Worm (Caenorhabditis elegans): Measurements from ENCODE around the gene T12D8.5.

Gene T12D8.5

DNA sequence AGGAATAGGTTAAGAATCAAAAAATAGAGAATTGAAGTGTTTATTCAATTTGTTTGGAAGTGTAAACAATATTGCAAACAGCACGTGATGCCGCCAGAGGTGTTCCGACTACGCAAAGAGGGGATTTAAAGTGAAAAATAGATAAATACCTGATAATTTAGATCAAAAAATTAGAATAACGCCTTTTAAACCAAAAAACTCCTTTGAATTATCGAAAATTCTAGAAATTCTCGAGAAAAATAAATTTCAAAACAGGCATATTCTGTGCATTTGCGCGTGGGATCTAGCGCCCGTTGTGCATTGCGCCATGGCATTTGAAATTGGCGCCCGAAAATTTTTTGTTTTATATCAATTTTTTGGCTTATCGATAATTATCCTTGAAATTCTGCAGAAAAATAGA, 4.3 kb downstream of the T12D8.5 start, which contains the start of gene hip-1 (continued):
- no peak for TF ChIP-seq ceh-40 (GFP tag; IDR thresholded peaks at IDR 0.05)
- no peak for TF ChIP-seq egl-18 (GFP tag; IDR thresholded peaks at IDR 0.05)
- TF ChIP-seq ztf-6 (GFP tag; IDR thresholded peaks at IDR 0.05) = no peak
- TF ChIP-seq zim-3 (tag; optimal IDR thresholded peaks at IDR 0.05) = no peak
- no peak for TF ChIP-seq egl-44 (GFP tag; IDR thresholded peaks at IDR 0.05)
- TF ChIP-seq attf-6 (GFP tag; IDR thresholded peaks at IDR 0.05) = no peak
- no peak for TF ChIP-seq nhr-179 (tag; optimal IDR thresholded peaks at IDR 0.05)
- TF ChIP-seq madf-10 (tag; optimal IDR thresholded peaks at IDR 0.05) = no peak
- peak; percentile 36 for TF ChIP-seq snpc-1.3 (tag; optimal IDR thresholded peaks at IDR 0.05; ENCODE audit: insufficient read depth)
- peak; percentile 83 for TF ChIP-seq madf-6 (GFP tag; IDR thresholded peaks at IDR 0.05)
- no peak for TF ChIP-seq ceh-79 (tag; optimal IDR thresholded peaks at IDR 0.05)
- TF ChIP-seq dpl-1 (GFP tag; optimal IDR thresholded peaks at IDR 0.05) = peak; percentile 64
- peak; percentile 63 for TF ChIP-seq lsl-1 (GFP tag; optimal IDR thresholded peaks at IDR 0.05)
- TF ChIP-seq dpff-1 (tag; optimal IDR thresholded peaks at IDR 0.05) = no peak
- TF ChIP-seq madf-8 (GFP tag; conservative IDR thresholded peaks at IDR 0.05) = peak; percentile 64; the same call in 1 of the 2 replicates
- TF ChIP-seq pbrm-1 (GFP tag; IDR thresholded peaks at IDR 0.05) = 0 out of 2 replicates have a peak, but pooled peaks have one; percentile 25
- TF ChIP-seq efl-1 (GFP tag; optimal IDR thresholded peaks at IDR 0.05) = peak; percentile 75
- TF ChIP-seq tlf-1 (GFP tag; optimal IDR thresholded peaks at IDR 0.05) = peak; percentile 30
- peak; percentile 10 for TF ChIP-seq unc-130 (GFP tag; optimal IDR thresholded peaks at IDR 0.05)
- TF ChIP-seq lin-54 (GFP tag; optimal IDR thresholded peaks at IDR 0.05) = peak; percentile 86
- peak; percentile 39 for TF ChIP-seq xnd-1 (tag; optimal IDR thresholded peaks at IDR 0.05)
- peak; percentile 6 for TF ChIP-seq pha-4 (tag; optimal IDR thresholded peaks at IDR 0.05)
- no peak for TF ChIP-seq ztf-3 (GFP tag; optimal IDR thresholded peaks at IDR 0.05)
- TF ChIP-seq unc-62 (GFP tag; optimal IDR thresholded peaks at IDR 0.05) = no peak
- no peak for TF ChIP-seq chd-7 (tag; optimal IDR thresholded peaks at IDR 0.05)
- TF ChIP-seq hsf-1 (GFP tag; IDR thresholded peaks at IDR 0.05) = peak; percentile 93
- peak; percentile 22; the same call in 1 of the 2 replicates for TF ChIP-seq ekl-4 (GFP tag; IDR thresholded peaks at IDR 0.05)
- TF ChIP-seq cebp-1 (GFP tag; IDR thresholded peaks at IDR 0.05) = no peak
- TF ChIP-seq cebp-1 (tag; optimal IDR thresholded peaks at IDR 0.05) = peak; percentile 76
- peak; percentile 77 for TF ChIP-seq F23B12.7 (tag; optimal IDR thresholded peaks at IDR 0.05; ENCODE audit: insufficient read depth)
- 0 out of 2 replicates have a peak, but pooled peaks have one; percentile 26 for TF ChIP-seq mcd-1 (GFP tag; IDR thresholded peaks at IDR 0.05)
- TF ChIP-seq D2030.7 (GFP tag; IDR thresholded peaks at IDR 0.05) = peak; percentile 71
- no peak for TF ChIP-seq Y53F4B.3 (GFP tag; IDR thresholded peaks at IDR 0.05)
- TF ChIP-seq tbp1 (GFP tag; optimal IDR thresholded peaks at IDR 0.05) = peak; percentile 54
- peak; percentile 83 for TF ChIP-seq ceh-91 (GFP tag; IDR thresholded peaks at IDR 0.05)

DNA sequence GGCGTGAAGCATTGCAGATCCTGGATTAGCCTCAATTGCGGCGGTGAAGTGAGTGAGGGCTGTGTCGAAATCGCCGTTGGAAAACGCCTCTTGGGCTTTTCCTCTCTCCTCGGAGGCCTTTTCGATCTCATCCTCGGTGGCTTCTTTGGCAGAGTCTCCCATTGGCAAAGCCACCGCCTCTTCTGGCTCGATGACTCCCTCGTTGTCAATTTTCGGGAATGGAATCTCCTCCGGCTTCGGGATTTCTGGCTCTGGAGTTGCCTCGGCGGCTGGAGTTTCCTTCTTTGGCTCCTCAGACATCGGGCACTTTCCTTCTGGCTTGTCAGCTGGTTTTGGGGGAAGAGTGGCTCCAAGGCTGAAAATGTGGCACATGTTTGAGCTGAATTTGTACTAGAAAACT, 4.9 kb downstream of the T12D8.5 start:
- TF ChIP-seq ccch-3 (GFP tag; optimal IDR thresholded peaks at IDR 0.05) (no peak), dpl-1 (GFP tag; optimal IDR thresholded peaks at IDR 0.05) (no peak), aptf-3 (GFP tag; IDR thresholded peaks at IDR 0.05) (no peak), pbrm-1 (GFP tag; IDR thresholded peaks at IDR 0.05) (no peak), ztf-6 (GFP tag; IDR thresholded peaks at IDR 0.05) (no peak), zfh-2 (GFP tag; conservative IDR thresholded peaks at IDR 0.05) (peak; percentile 79), ztf-28 (GFP tag; IDR thresholded peaks at IDR 0.05) (no peak), egrh-3 (GFP tag; IDR thresholded peaks at IDR 0.05) (peak; percentile 53; the same call in 1 of the 2 replicates), rcor-1 (GFP tag; IDR thresholded peaks at IDR 0.05) (0 out of 2 replicates have a peak, but pooled peaks have one; percentile 9), nhr-80 (tag; optimal IDR thresholded peaks at IDR 0.05) (no peak), Y95B8A.8 (GFP tag; IDR thresholded peaks at IDR 0.05) (no peak), hlh-12 (tag; optimal IDR thresholded peaks at IDR 0.05) (no peak), Y79H2A.3 (GFP tag; conservative IDR thresholded peaks at IDR 0.05) (no peak), hsf-1 (GFP tag; IDR thresholded peaks at IDR 0.05) (peak; percentile 45; the same call in 1 of the 2 replicates), bed-2 (GFP tag; IDR thresholded peaks at IDR 0.05) (no peak), F57A8.1 (GFP tag; optimal IDR thresholded peaks at IDR 0.05) (peak; percentile 52), nhr-120 (GFP tag; IDR thresholded peaks at IDR 0.05) (no peak), mel-28 (tag; optimal IDR thresholded peaks at IDR 0.05; ENCODE audit: borderline replicate concordance) (no peak), madf-8 (GFP tag; conservative IDR thresholded peaks at IDR 0.05) (no peak), madf-3 (GFP tag; IDR thresholded peaks at IDR 0.05) (0 out of 2 replicates have a peak, but pooled peaks have one; percentile 30)
